Worm (Caenorhabditis elegans) whole organism, L4 larva: ENCODE results near the gene F46F2.3.

ENCODE experiments used
- F26F4.8 ChIP-seq: fragments of 200-800 bp; sonication (Bioruptor generic); conservative IDR thresholded peaks from 2 replicates; pipeline ENCODE4 v1.3.6; 2022; ENCODE audit warnings: missing genetic modification characterization, missing compliant biosample characterization
- F49E8.2 ChIP-seq: sonication (generic microtip); optimal IDR thresholded peaks from 2 replicates; lab custom pipeline; 2016; ENCODE audit warnings: missing compliant biosample characterization, mild to moderate bottlenecking, missing genetic modification characterization, borderline replicate concordance
- R02D3.7 ChIP-seq: fragments of 150-350 bp; sonication (generic microtip); optimal IDR thresholded peaks from 3 replicates; lab custom pipeline; 2014; ENCODE audit warnings: missing biosample characterization, missing genetic modification characterization
- T26A8.4 ChIP-seq: fragments of 200-800 bp; sonication (Bioruptor generic); IDR thresholded peaks from 2 replicates; pipeline ENCODE4 v1.3.6; 2022; ENCODE audit warnings: missing genetic modification characterization, missing compliant biosample characterization
- aha-1 ChIP-seq: fragments of 150-350 bp; peaks from one replicate; lab custom pipeline; 2014; ENCODE audit warnings: missing biosample characterization, missing genetic modification characterization
- ama-1 ChIP-seq: fragments of 150-350 bp; optimal IDR thresholded peaks from 2 replicates; lab custom pipeline; 2014; ENCODE audit warnings: inconsistent platforms, mixed read lengths
- ceh-20 ChIP-seq: fragments of 200-800 bp; sonication (Bioruptor generic); IDR thresholded peaks from 2 replicates; pipeline ENCODE4 v1.3.6; 2022; ENCODE audit warnings: missing genetic modification reagents, missing genetic modification characterization, missing compliant biosample characterization
- ceh-44 ChIP-seq: fragments of 200-800 bp; sonication (Bioruptor generic); IDR thresholded peaks from 2 replicates; pipeline ENCODE4 v1.3.6; 2022; ENCODE audit warnings: missing genetic modification reagents, missing genetic modification characterization, missing compliant biosample characterization
- ceh-82 ChIP-seq: sonication (generic microtip); optimal IDR thresholded peaks from 2 replicates; lab custom pipeline; 2017; ENCODE audit warnings: missing biosample characterization, missing genetic modification characterization
- cey-2 ChIP-seq: sonication (generic microtip); optimal IDR thresholded peaks from 3 replicates; lab custom pipeline; 2017; ENCODE audit warnings: missing genetic modification characterization, mild to moderate bottlenecking, missing compliant biosample characterization, antibody characterized with exemption, borderline replicate concordance; ENCODE audit not compliant: insufficient read depth
- daf-12 ChIP-seq: fragments of 150-350 bp; optimal IDR thresholded peaks from 2 replicates; lab custom pipeline; 2014; ENCODE audit warnings: missing biosample characterization, missing genetic modification reagents, missing genetic modification characterization
- daf-19 ChIP-seq: fragments of 200-800 bp; sonication (Bioruptor generic); conservative IDR thresholded peaks from 2 replicates; pipeline ENCODE4 v1.3.6; 2022; ENCODE audit warnings: missing genetic modification characterization, missing compliant biosample characterization
- duxl-1 ChIP-seq: sonication (generic microtip); optimal IDR thresholded peaks from 2 replicates; lab custom pipeline; 2016; ENCODE audit warnings: mild to moderate bottlenecking, missing genetic modification characterization, moderate library complexity, missing compliant biosample characterization; ENCODE audit not compliant: poor library complexity
- dve-1 ChIP-seq: sonication (generic microtip); optimal IDR thresholded peaks from 2 replicates; lab custom pipeline; 2017; ENCODE audit warnings: antibody characterized with exemption, mild to moderate bottlenecking, missing genetic modification characterization, missing compliant biosample characterization; ENCODE audit not compliant: insufficient read depth
- egl-43 ChIP-seq: fragments of 200-800 bp; sonication (Bioruptor generic); IDR thresholded peaks from 2 replicates; pipeline ENCODE4 v1.3.6; 2022; ENCODE audit warnings: missing genetic modification reagents, missing genetic modification characterization, missing compliant biosample characterization
- fkh-10 ChIP-seq: fragments of 150-350 bp; optimal IDR thresholded peaks from 2 replicates; lab custom pipeline; 2014; ENCODE audit warnings: missing biosample characterization, missing genetic modification reagents, missing genetic modification characterization
- fos-1 ChIP-seq: fragments of 150-350 bp; optimal IDR thresholded peaks from 2 replicates; lab custom pipeline; 2014; ENCODE audit warnings: missing biosample characterization, missing genetic modification characterization
- gei-8 ChIP-seq: fragments of 200-800 bp; sonication (Bioruptor generic); optimal IDR thresholded peaks from 2 replicates; lab custom pipeline; 2018; ENCODE audit warnings: mild to moderate bottlenecking, missing genetic modification characterization, missing compliant biosample characterization
- hlh-11 ChIP-seq: fragments of 200-800 bp; sonication (Bioruptor generic); optimal IDR thresholded peaks from 2 replicates; lab custom pipeline; 2018; ENCODE audit warnings: mild to moderate bottlenecking, missing genetic modification characterization, missing compliant biosample characterization
- hlh-30 ChIP-seq: sonication (generic microtip); optimal IDR thresholded peaks from 2 replicates; lab custom pipeline; 2017; ENCODE audit warnings: antibody characterized with exemption, mild to moderate bottlenecking, missing genetic modification characterization, missing compliant biosample characterization; ENCODE audit not compliant: insufficient read depth
- lin-1 ChIP-seq: fragments of 200-800 bp; sonication (Bioruptor generic); IDR thresholded peaks from 2 replicates; pipeline ENCODE4 v1.3.6; 2022; ENCODE audit warnings: missing genetic modification reagents, missing genetic modification characterization, missing compliant biosample characterization
- lin-15B ChIP-seq: fragments of 150-350 bp; sonication (generic microtip); optimal IDR thresholded peaks from 3 replicates; lab custom pipeline; 2014; ENCODE audit warnings: missing biosample characterization, missing genetic modification characterization
- lin-38 ChIP-seq: fragments of 200-800 bp; sonication (Bioruptor generic); IDR thresholded peaks from 2 replicates; pipeline ENCODE4 v1.3.6; 2022; ENCODE audit warnings: missing genetic modification reagents, missing genetic modification characterization, missing compliant biosample characterization
- lir-3 ChIP-seq: sonication (generic microtip); optimal IDR thresholded peaks from 2 replicates; lab custom pipeline; 2016; ENCODE audit warnings: mild to moderate bottlenecking, missing genetic modification characterization, missing compliant biosample characterization
- mep-1 ChIP-seq: fragments of 150-350 bp; sonication (generic microtip); optimal IDR thresholded peaks from 3 replicates; lab custom pipeline; 2014; ENCODE audit warnings: missing biosample characterization, missing genetic modification characterization
- mxl-2 ChIP-seq: fragments of 200-800 bp; sonication (Bioruptor generic); conservative IDR thresholded peaks from 2 replicates; pipeline ENCODE4 v1.3.6; 2022; ENCODE audit warnings: missing genetic modification reagents, missing genetic modification characterization, missing compliant biosample characterization
- nhr-41 ChIP-seq: fragments of 200-800 bp; sonication (Bioruptor generic); IDR thresholded peaks from 2 replicates; pipeline ENCODE4 v1.3.6; 2022; ENCODE audit warnings: missing genetic modification reagents, missing genetic modification characterization, missing compliant biosample characterization
- nhr-77 ChIP-seq: fragments of 150-350 bp; optimal IDR thresholded peaks from 2 replicates; lab custom pipeline; 2014; ENCODE audit warnings: missing biosample characterization, missing genetic modification characterization
- pha-4 ChIP-seq, 2 experiments: fragments of 150-350 bp in 1 of 2; fragments of 200-800 bp in 1 of 2; sonication (Bioruptor generic) in 1 of 2; IDR thresholded peaks in 1 of 2; optimal IDR thresholded peaks in 1 of 2; 2 replicates each; pipeline versions ENCODE4 v1.3.6 to Lab custom; 2014 to 2022; ENCODE audit warnings: missing genetic modification characterization in 2 of 2, missing genetic modification reagents in 2 of 2, missing biosample characterization in 1 of 2, missing compliant biosample characterization in 1 of 2
- pqm-1 ChIP-seq: sonication (generic microtip); optimal IDR thresholded peaks from 2 replicates; lab custom pipeline; 2017; ENCODE audit warnings: missing biosample characterization, missing genetic modification characterization
- saeg-2 ChIP-seq: fragments of 200-800 bp; sonication (Bioruptor generic); IDR thresholded peaks from 2 replicates; pipeline ENCODE4 v1.3.6; 2022; ENCODE audit warnings: missing genetic modification reagents, missing genetic modification characterization, missing compliant biosample characterization
- snpc-4 ChIP-seq: fragments of 150-350 bp; optimal IDR thresholded peaks from 2 replicates; lab custom pipeline; 2014; ENCODE audit warnings: missing biosample characterization, missing genetic modification characterization
- spr-1 ChIP-seq: sonication (generic microtip); optimal IDR thresholded peaks from 2 replicates; lab custom pipeline; 2016; ENCODE audit warnings: mild to moderate bottlenecking, missing genetic modification characterization, missing compliant biosample characterization
- tra-1 ChIP-seq: fragments of 200-800 bp; sonication (Bioruptor generic); IDR thresholded peaks from 2 replicates; pipeline ENCODE4 v1.3.6; 2022; ENCODE audit warnings: missing genetic modification reagents, missing genetic modification characterization, missing compliant biosample characterization
- unc-130 ChIP-seq: sonication (generic microtip); optimal IDR thresholded peaks from 2 replicates; lab custom pipeline; 2016; ENCODE audit warnings: missing genetic modification reagents, missing genetic modification characterization, missing compliant biosample characterization
- unc-62 ChIP-seq, 3 experiments: fragments of 150-350 bp in 1 of 3; sonication (generic microtip); optimal IDR thresholded peaks in 2 of 3; peaks in 1 of 3; 1 replicate in 1 of 3; 2 replicates in 2 of 3; lab custom pipeline; 2014 to 2017; ENCODE audit warnings: missing biosample characterization in 3 of 3, missing genetic modification characterization in 3 of 3, missing genetic modification reagents in 3 of 3, missing genotype in 1 of 3
- vab-7 ChIP-seq: fragments of 200-800 bp; sonication (Bioruptor generic); IDR thresholded peaks from 2 replicates; pipeline ENCODE4 v1.3.6; 2022; ENCODE audit warnings: missing genetic modification reagents, missing genetic modification characterization, missing compliant biosample characterization
- zfp-3 ChIP-seq: fragments of 200-800 bp; sonication (Bioruptor generic); conservative IDR thresholded peaks from 2 replicates; pipeline ENCODE4 v1.3.6; 2022; ENCODE audit warnings: missing genetic modification reagents, missing genetic modification characterization, missing compliant biosample characterization
- zip-11 ChIP-seq: fragments of 200-800 bp; sonication (Bioruptor generic); IDR thresholded peaks from 2 replicates; pipeline ENCODE4 v1.3.6; 2022; ENCODE audit warnings: missing genetic modification characterization, missing compliant biosample characterization

Gene F46F2.3

DNA sequence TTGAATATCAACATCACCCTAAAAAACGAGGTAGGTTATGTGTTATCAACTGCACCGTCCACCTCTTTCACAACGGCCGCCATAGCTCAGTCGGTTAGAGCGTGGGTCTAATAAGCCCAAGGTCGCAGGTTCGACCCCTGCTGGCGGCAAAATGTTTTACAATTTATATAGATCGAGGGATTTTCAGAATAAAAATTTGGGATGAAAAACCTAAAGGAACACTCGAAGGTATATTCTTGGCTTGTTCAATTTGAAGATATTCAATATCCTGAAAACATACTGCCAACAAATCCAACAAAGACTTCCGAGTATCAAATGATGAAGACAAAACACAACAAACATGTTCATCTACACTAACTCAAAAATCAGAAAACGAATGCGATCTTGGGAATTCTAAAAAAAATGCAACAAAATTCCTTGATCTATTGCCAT is 37.3 kb upstream of the F46F2.3 start (continued):
- peak; percentile 51 for TF ChIP-seq gei-8
- TF ChIP-seq vab-7 (GFP tag; lab: Robert Waterston, UW) = peak; percentile 86
- peak; percentile 65 for TF ChIP-seq spr-1 (tag; lab: Kevin White, UChicago)
- TF ChIP-seq R02D3.7 (tag; lab: Kevin White, UChicago) = no peak
- peak; percentile 53; the same call in 1 of the 2 replicates for TF ChIP-seq ceh-20 (GFP tag; lab: Robert Waterston, UW)
- no peak for TF ChIP-seq mxl-2 (GFP tag; lab: Robert Waterston, UW)
- no peak for TF ChIP-seq ceh-82 (tag; lab: Kevin White, UChicago)
- TF ChIP-seq T26A8.4 (GFP tag; lab: Robert Waterston, UW) = no peak
- peak; percentile 57 for TF ChIP-seq cey-2 (tag; lab: Kevin White, UChicago)
- TF ChIP-seq pqm-1 (tag; lab: Kevin White, UChicago) = no peak
- TF ChIP-seq ama-1 (lab: Kevin White, UChicago) = no peak
- peak; percentile 80 for TF ChIP-seq F49E8.2 (tag; lab: Kevin White, UChicago)
- TF ChIP-seq unc-130 (GFP tag; lab: Kevin White, UChicago) = peak; percentile 45
- no peak for TF ChIP-seq snpc-4 (tag; lab: Kevin White, UChicago)
- peak; percentile 65; the same call in 1 of the 2 replicates for TF ChIP-seq F26F4.8 (GFP tag; lab: Robert Waterston, UW)
- TF ChIP-seq lin-1 (GFP tag; lab: Robert Waterston, UW) = peak; percentile 63; the same call in 1 of the 2 replicates
- no peak for TF ChIP-seq zip-11 (GFP tag; lab: Robert Waterston, UW)
- peak; percentile 72 for TF ChIP-seq duxl-1 (tag; lab: Kevin White, UChicago)
- no peak for TF ChIP-seq ceh-44 (GFP tag; lab: Robert Waterston, UW)
- no peak for TF ChIP-seq daf-19
- TF ChIP-seq saeg-2 (GFP tag; lab: Robert Waterston, UW) = 0 out of 2 replicates have a peak, but pooled peaks have one; percentile 26
- peak; percentile 83 for TF ChIP-seq dve-1 (tag; lab: Kevin White, UChicago)
- TF ChIP-seq hlh-30 (tag; lab: Kevin White, UChicago) = peak; percentile 9
- no peak for TF ChIP-seq unc-62 (GFP tag; optimal IDR thresholded peaks at IDR 0.05 in 1 of 2; lab: Kevin White, UChicago)
- no peak for TF ChIP-seq unc-62 (tag; optimal IDR thresholded peaks at IDR 0.05; lab: Kevin White, UChicago)
- TF ChIP-seq mep-1 = peak; percentile 33
- TF ChIP-seq egl-43 (GFP tag; lab: Robert Waterston, UW) = no peak; the same call in 1 of the 2 replicates
- TF ChIP-seq zfp-3 (GFP tag; lab: Robert Waterston, UW) = 0 out of 2 replicates have a peak, but pooled peaks have one; percentile 56
- TF ChIP-seq hlh-11 (tag; lab: Kevin White, UChicago) = no peak
- TF ChIP-seq pha-4 (GFP tag; IDR thresholded peaks at IDR 0.05; lab: Robert Waterston, UW) = peak; percentile 81
- no peak for TF ChIP-seq pha-4 (tag; optimal IDR thresholded peaks at IDR 0.05; lab: Kevin White, UChicago)
- TF ChIP-seq fkh-10 (GFP tag; lab: Kevin White, UChicago) = no peak
- TF ChIP-seq nhr-41 (GFP tag; lab: Robert Waterston, UW) = peak; percentile 63; the same call in 1 of the 2 replicates
- TF ChIP-seq tra-1 (GFP tag; lab: Robert Waterston, UW) = 0 out of 2 replicates have a peak, but pooled peaks have one; percentile 51
- TF ChIP-seq, all 104 proteins: peak for 51

DNA sequence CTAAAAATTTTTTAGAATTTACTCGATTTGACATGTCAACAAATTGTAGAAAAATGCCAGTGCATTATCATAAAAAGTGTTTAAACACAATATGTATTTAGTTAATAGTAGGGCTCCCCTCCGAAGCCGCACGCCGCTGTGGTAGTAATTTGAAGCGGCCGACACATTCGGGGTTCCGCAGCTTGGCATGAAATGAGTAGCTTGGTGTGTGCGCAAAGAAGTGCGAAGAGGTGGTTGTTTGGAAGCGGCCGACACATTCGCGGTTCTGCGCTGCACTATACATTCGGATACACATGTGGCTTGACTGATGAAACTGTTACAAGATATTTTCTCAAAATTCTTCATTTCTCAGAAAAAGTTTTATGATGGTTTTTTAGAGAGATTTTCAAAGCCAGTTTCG is 25.5 kb upstream of the F46F2.3 start:
- TF ChIP-seq aha-1 (tag; lab: Kevin White, UChicago) = peak; percentile 61
- no peak for TF ChIP-seq daf-12 (tag; lab: Kevin White, UChicago)

DNA sequence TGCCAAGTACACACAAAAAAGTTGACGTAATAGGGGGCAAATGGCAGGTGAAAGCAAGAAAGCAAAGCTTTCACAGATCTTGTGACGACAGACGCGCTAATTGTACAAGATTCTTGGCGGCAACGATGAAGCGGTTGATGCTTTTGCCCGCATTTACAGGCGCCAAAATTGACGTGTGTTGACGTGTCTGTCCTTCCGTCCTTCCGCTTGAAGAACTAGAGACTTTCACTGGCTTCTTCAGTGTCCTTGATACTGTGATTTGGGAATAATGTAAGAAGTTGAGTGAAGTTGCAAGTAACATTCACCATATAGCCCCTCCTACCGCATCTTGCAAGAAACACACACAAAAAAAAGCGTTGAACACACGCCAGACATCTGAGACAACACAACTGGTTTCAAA is 23.7 kb upstream of the F46F2.3 start, which contains the start of gene jud-4:
jud-4 (plus strand) TSS at position 376 of the 400 bp plus-strand sequence.
- TF ChIP-seq nhr-41 (GFP tag; lab: Robert Waterston, UW) (0 out of 2 replicates have a peak, but pooled peaks have one; percentile 27), nhr-77 (tag; lab: Kevin White, UChicago) (no peak), fos-1 (tag; lab: Kevin White, UChicago) (no peak), lin-15B (tag; lab: Kevin White, UChicago) (no peak), aha-1 (tag; lab: Kevin White, UChicago) (no peak), lin-38 (GFP tag; lab: Robert Waterston, UW) (no peak), lir-3 (tag; lab: Kevin White, UChicago) (no peak)
